Worm (Caenorhabditis elegans) whole organism, midembryonic: Measurements from ENCODE around the gene T21C12.4.

Experiments used
- klf-2 ChIP-seq: fragments of 200-800 bp; sonication (Bioruptor generic); conservative IDR thresholded peaks from 2 replicates; pipeline ENCODE4 v1.3.6; 2022; ENCODE audit warnings: missing genetic modification reagents, missing genetic modification characterization, missing compliant biosample characterization
- med-1 ChIP-seq: sonication (generic microtip); optimal IDR thresholded peaks from 2 replicates; lab custom pipeline; 2017; ENCODE audit warnings: missing genetic modification characterization, mild to moderate bottlenecking, missing compliant biosample characterization, antibody characterized with exemption, missing genetic modification reagents; ENCODE audit not compliant: insufficient read depth
- ref-1 ChIP-seq: fragments of 200-800 bp; sonication (Bioruptor generic); conservative IDR thresholded peaks from 2 replicates; pipeline ENCODE4 v1.3.6; 2022; ENCODE audit warnings: missing genetic modification reagents, missing genetic modification characterization, missing compliant biosample characterization
- ztf-29 ChIP-seq: fragments of 200-800 bp; sonication (Bioruptor generic); IDR thresholded peaks from 2 replicates; pipeline ENCODE4 v1.3.6; 2022; ENCODE audit warnings: missing genetic modification reagents, missing genetic modification characterization, missing compliant biosample characterization

ce11 chrIII:10561904-10562303 is 4.1 kb upstream of the T21C12.4 start, which contains the start of gene Y45F3A.1:
- TF ChIP-seq ztf-29: no peak
- TF ChIP-seq klf-2 (GFP tag; lab: Robert Waterston, UW): no peak
- TF ChIP-seq ref-1: no peak
- TF ChIP-seq med-1: no peak
